Fruit fly (Drosophila melanogaster) whole organism, embryonic: ENCODE data around the gene CG46465.
A peak's percentile ranks its signal among the peaks of the same experiment; 100 is the strongest.

Experiments
- Blimp-1 ChIP-seq: fragments of 200-800 bp; sonication (Bioruptor generic); optimal IDR thresholded peaks from 3 replicates; lab custom pipeline; 2018; ENCODE audit warnings: missing biosample characterization, missing genetic modification characterization, mild to moderate bottlenecking, moderate library complexity, missing genetic modification reagents
- CG11398 ChIP-seq: fragments of 200-800 bp; sonication (Bioruptor generic); optimal IDR thresholded peaks from 2 replicates; lab custom pipeline; 2016; ENCODE audit warnings: missing biosample characterization, missing genetic modification characterization
- CG11504 ChIP-seq: fragments of 200-800 bp; sonication (Bioruptor generic); optimal IDR thresholded peaks from 3 replicates; lab custom pipeline; 2019; ENCODE audit warnings: missing biosample characterization, mild to moderate bottlenecking, missing genetic modification characterization, moderate library complexity
- CG12071 ChIP-seq: fragments of 200-800 bp; sonication (Bioruptor generic); optimal IDR thresholded peaks from 3 replicates; lab custom pipeline; 2018; ENCODE audit warnings: missing biosample characterization, mild to moderate bottlenecking, missing genetic modification characterization
- CG12236 ChIP-seq: fragments of 200-800 bp; sonication (Bioruptor generic); optimal IDR thresholded peaks from 2 replicates; lab custom pipeline; 2016; ENCODE audit warnings: missing biosample characterization, missing genetic modification characterization
- CG1233 ChIP-seq: fragments of 200-800 bp; sonication (Bioruptor generic); optimal IDR thresholded peaks from 4 replicates; lab custom pipeline; 2018; ENCODE audit warnings: missing biosample characterization, mild to moderate bottlenecking, missing genetic modification characterization
- CG14014 ChIP-seq: fragments of 200-800 bp; sonication (Bioruptor generic); IDR thresholded peaks from 2 replicates; pipeline ENCODE4 v1.3.6; 2022; ENCODE audit warnings: missing biosample characterization, missing genetic modification characterization
- CG15073 ChIP-seq: fragments of 200-800 bp; sonication (Bioruptor generic); optimal IDR thresholded peaks from 2 replicates; lab custom pipeline; 2016; ENCODE audit warnings: missing biosample characterization, missing genetic modification characterization
- CG15601 ChIP-seq: fragments of 200-800 bp; sonication (Bioruptor generic); optimal IDR thresholded peaks from 3 replicates; lab custom pipeline; 2019; ENCODE audit warnings: missing biosample characterization, mild to moderate bottlenecking, missing genetic modification characterization, moderate library complexity
- CG17912 ChIP-seq: fragments of 200-800 bp; sonication (Bioruptor generic); optimal IDR thresholded peaks from 2 replicates; lab custom pipeline; 2018; ENCODE audit warnings: missing biosample characterization, mild to moderate bottlenecking, missing genetic modification characterization
- CG1792 ChIP-seq: fragments of 200-800 bp; sonication (Bioruptor generic); optimal IDR thresholded peaks from 2 replicates; lab custom pipeline; 2016; ENCODE audit warnings: missing biosample characterization, missing genetic modification characterization
- CG2199 ChIP-seq: fragments of 200-800 bp; sonication (Bioruptor generic); IDR thresholded peaks from 3 replicates; pipeline ENCODE4 v1.3.6; 2022; ENCODE audit warnings: missing biosample characterization, missing genetic modification characterization
- CG30020 ChIP-seq: fragments of 200-800 bp; optimal IDR thresholded peaks from 2 replicates; lab custom pipeline; 2019; ENCODE audit warnings: missing biosample characterization, mild to moderate bottlenecking, missing genetic modification characterization, moderate library complexity
- CG30431 ChIP-seq: fragments of 200-800 bp; sonication (Bioruptor generic); optimal IDR thresholded peaks from 2 replicates; lab custom pipeline; 2017; ENCODE audit warnings: missing biosample characterization, missing genetic modification characterization
- CG32767 ChIP-seq: fragments of 200-800 bp; sonication (Bioruptor generic); IDR thresholded peaks from 2 replicates; pipeline ENCODE4 v1.3.6; 2022; ENCODE audit warnings: missing biosample characterization, missing genetic modification characterization
- CG3281 ChIP-seq: fragments of 200-800 bp; sonication (Bioruptor generic); optimal IDR thresholded peaks from 3 replicates; lab custom pipeline; 2017; ENCODE audit warnings: missing biosample characterization, mild to moderate bottlenecking, missing genetic modification characterization
- CG33557 ChIP-seq: fragments of 200-800 bp; sonication (Bioruptor generic); optimal IDR thresholded peaks from 2 replicates; lab custom pipeline; 2019; ENCODE audit warnings: missing biosample characterization, mild to moderate bottlenecking, missing genetic modification characterization, moderate library complexity
- CG34376 ChIP-seq: fragments of 200-800 bp; sonication (Bioruptor generic); optimal IDR thresholded peaks from 2 replicates; lab custom pipeline; 2018; ENCODE audit warnings: missing biosample characterization, mild to moderate bottlenecking, missing genetic modification characterization
- CG4404 ChIP-seq: fragments of 200-800 bp; sonication (Bioruptor generic); IDR thresholded peaks from 2 replicates; pipeline ENCODE4 v1.3.6; 2022; ENCODE audit warnings: missing biosample characterization, missing genetic modification characterization
- CG7928 ChIP-seq: fragments of 200-800 bp; sonication (Bioruptor generic); optimal IDR thresholded peaks from 2 replicates; lab custom pipeline; 2017; ENCODE audit warnings: missing biosample characterization, mild to moderate bottlenecking, missing genetic modification characterization
- CG8359 ChIP-seq: fragments of 200-800 bp; sonication (Bioruptor generic); optimal IDR thresholded peaks from 2 replicates; lab custom pipeline; 2017; ENCODE audit warnings: missing biosample characterization, mild to moderate bottlenecking, missing genetic modification characterization, borderline replicate concordance
- CG8765 ChIP-seq: fragments of 200-800 bp; sonication (Bioruptor generic); IDR thresholded peaks from 2 replicates; pipeline ENCODE4 v1.3.6; 2022; ENCODE audit warnings: missing biosample characterization, missing genetic modification characterization
- HHEX ChIP-seq: fragments of 200-800 bp; sonication (Bioruptor generic); optimal IDR thresholded peaks from 3 replicates; lab custom pipeline; 2017; ENCODE audit warnings: missing biosample characterization, mild to moderate bottlenecking, missing genetic modification characterization, missing genetic modification reagents
- HmgD ChIP-seq: fragments of 200-800 bp; sonication (Bioruptor generic); optimal IDR thresholded peaks from 3 replicates; lab custom pipeline; 2016; ENCODE audit warnings: missing biosample characterization, missing genetic modification characterization
- Lpt ChIP-seq: fragments of >200 bp; optimal IDR thresholded peaks from 2 replicates; lab custom pipeline; 2018; ENCODE audit warnings: missing biosample characterization, missing genetic modification characterization
- Oli ChIP-seq: fragments of 200-800 bp; sonication (Bioruptor generic); optimal IDR thresholded peaks from 2 replicates; lab custom pipeline; 2018; ENCODE audit warnings: missing biosample characterization, mild to moderate bottlenecking, missing genetic modification characterization, moderate library complexity
- Taf1 ChIP-seq: fragments of 200-800 bp; sonication (Bioruptor generic); IDR thresholded peaks from 2 replicates; pipeline ENCODE4 v1.3.6; 2022; ENCODE audit warnings: missing biosample characterization, missing genetic modification characterization
- Xrp1 ChIP-seq: fragments of 200-800 bp; sonication (Bioruptor generic); IDR thresholded peaks from 2 replicates; pipeline ENCODE4 v1.3.6; 2022; ENCODE audit warnings: missing biosample characterization, missing genetic modification characterization
- YL-1 ChIP-seq: fragments of 200-800 bp; sonication (Bioruptor generic); optimal IDR thresholded peaks from 3 replicates; lab custom pipeline; 2017; ENCODE audit warnings: missing biosample characterization, mild to moderate bottlenecking, missing genetic modification characterization
- aop ChIP-seq: fragments of 200-800 bp; sonication (Bioruptor generic); IDR thresholded peaks from 2 replicates; pipeline ENCODE4 v1.3.6; 2022; ENCODE audit warnings: missing biosample characterization, missing genetic modification characterization
- chn ChIP-seq: fragments of 200-800 bp; sonication (Bioruptor generic); optimal IDR thresholded peaks from 2 replicates; lab custom pipeline; 2016; ENCODE audit warnings: missing biosample characterization, missing genetic modification characterization
- crc ChIP-seq: fragments of 200-800 bp; sonication (Bioruptor generic); optimal IDR thresholded peaks from 2 replicates; lab custom pipeline; 2016; ENCODE audit warnings: missing biosample characterization, missing genetic modification characterization
- dati ChIP-seq: fragments of 200-800 bp; sonication (Bioruptor generic); IDR thresholded peaks from 2 replicates; pipeline ENCODE4 v1.3.6; 2022; ENCODE audit warnings: missing biosample characterization, missing genetic modification characterization
- dimm ChIP-seq: fragments of 200-800 bp; sonication (Bioruptor generic); IDR thresholded peaks from 2 replicates; pipeline ENCODE4 v1.3.6; 2022; ENCODE audit warnings: missing biosample characterization, missing genetic modification characterization
- dysf ChIP-seq: fragments of 200-800 bp; sonication (Bioruptor generic); IDR thresholded peaks from 3 replicates; pipeline ENCODE4 v1.3.6; 2022; ENCODE audit warnings: missing biosample characterization, missing genetic modification characterization
- emc ChIP-seq: fragments of 200-800 bp; sonication (Bioruptor generic); optimal IDR thresholded peaks from 2 replicates; lab custom pipeline; 2016; ENCODE audit warnings: missing biosample characterization, missing genetic modification characterization
- ems ChIP-seq: fragments of 200-800 bp; sonication (Bioruptor generic); optimal IDR thresholded peaks from 3 replicates; lab custom pipeline; 2016; ENCODE audit warnings: missing biosample characterization, missing genetic modification characterization
- gce ChIP-seq: fragments of 200-800 bp; sonication (Bioruptor generic); IDR thresholded peaks from 3 replicates; pipeline ENCODE4 v1.3.6; 2022; ENCODE audit warnings: missing biosample characterization, missing genetic modification characterization
- gfzf ChIP-seq: fragments of 200-800 bp; sonication (Bioruptor generic); optimal IDR thresholded peaks from 2 replicates; lab custom pipeline; 2016; ENCODE audit warnings: missing biosample characterization, mild to moderate bottlenecking, missing genetic modification characterization, moderate library complexity
- gsb ChIP-seq: fragments of 200-800 bp; sonication (Bioruptor generic); IDR thresholded peaks from 2 replicates; pipeline ENCODE4 v1.3.6; 2022; ENCODE audit warnings: missing biosample characterization, missing genetic modification characterization
- her ChIP-seq: fragments of 200-800 bp; sonication (Bioruptor generic); optimal IDR thresholded peaks from 2 replicates; lab custom pipeline; 2016; ENCODE audit warnings: missing biosample characterization, missing genetic modification characterization
- otp ChIP-seq: fragments of 200-800 bp; sonication (Bioruptor generic); IDR thresholded peaks from 3 replicates; pipeline ENCODE4, ENCODE4 v1.3.6; 2022; ENCODE audit warnings: missing biosample characterization, missing genetic modification characterization
- pho ChIP-seq: fragments of 200-800 bp; sonication (Bioruptor generic); optimal IDR thresholded peaks from 2 replicates; lab custom pipeline; 2016; ENCODE audit warnings: missing biosample characterization, missing genetic modification characterization
- pros ChIP-seq: fragments of 200-800 bp; sonication (Bioruptor generic); optimal IDR thresholded peaks from 3 replicates; lab custom pipeline; 2019; ENCODE audit warnings: missing biosample characterization, mild to moderate bottlenecking, missing genetic modification characterization, moderate library complexity
- ranshi ChIP-seq: fragments of 200-800 bp; sonication (Bioruptor generic); IDR thresholded peaks from 2 replicates; pipeline ENCODE4 v1.3.6; 2022; ENCODE audit warnings: missing biosample characterization, missing genetic modification characterization
- ro ChIP-seq: fragments of 200-800 bp; sonication (Bioruptor generic); IDR thresholded peaks from 2 replicates; pipeline ENCODE4 v1.3.6; 2022; ENCODE audit warnings: missing biosample characterization, missing genetic modification characterization
- shn ChIP-seq: fragments of 200-800 bp; sonication (Bioruptor generic); optimal IDR thresholded peaks from 3 replicates; lab custom pipeline; 2016; ENCODE audit warnings: missing biosample characterization, missing genetic modification characterization
- trem ChIP-seq: fragments of 200-800 bp; optimal IDR thresholded peaks from 3 replicates; lab custom pipeline; 2019; ENCODE audit warnings: missing biosample characterization, mild to moderate bottlenecking, missing genetic modification characterization, moderate library complexity
- vfl ChIP-seq: fragments of 200-800 bp; sonication (Bioruptor generic); optimal IDR thresholded peaks from 2 replicates; lab custom pipeline; 2016; ENCODE audit warnings: missing biosample characterization, missing genetic modification characterization
- vvl ChIP-seq: fragments of 200-800 bp; sonication (Bioruptor generic); IDR thresholded peaks from 2 replicates; pipeline ENCODE4 v1.3.6; 2022; ENCODE audit warnings: missing biosample characterization, missing genetic modification characterization
- wek ChIP-seq: fragments of 200-800 bp; sonication (Bioruptor generic); optimal IDR thresholded peaks from 3 replicates; lab custom pipeline; 2018; ENCODE audit warnings: missing biosample characterization, mild to moderate bottlenecking, missing genetic modification characterization, moderate library complexity
- wor ChIP-seq: fragments of 200-800 bp; sonication (Bioruptor generic); IDR thresholded peaks from 2 replicates; pipeline ENCODE4 v1.3.6; 2022; ENCODE audit warnings: missing biosample characterization, missing genetic modification characterization

Gene CG46465

dm6 chr2L:19009130-19009529 lies 16.8 kb downstream of the CG46465 start, which contains the start of gene RpL30 (continued):
- peak; percentile 93 for TF ChIP-seq CG1233 (GFP tag; lab: Kevin White, UChicago)
- TF ChIP-seq dati (GFP tag; lab: Robert Waterston, UW), result peak; percentile 65
- TF ChIP-seq gce (GFP tag; lab: Robert Waterston, UW), result peak; percentile 94
- TF ChIP-seq ems (GFP tag; lab: Kevin White, UChicago), result peak; percentile 88
- TF ChIP-seq CG12236 (GFP tag; lab: Kevin White, UChicago), result peak; percentile 85
- TF ChIP-seq wek (GFP tag; lab: Kevin White, UChicago), result peak; percentile 90
- TF ChIP-seq CG11398 (GFP tag; lab: Kevin White, UChicago), result peak; percentile 94
- peak; percentile 91 for TF ChIP-seq emc (GFP tag; lab: Kevin White, UChicago)
- peak; percentile 84 for TF ChIP-seq dysf (GFP tag; lab: Robert Waterston, UW)
- TF ChIP-seq CG2199 (GFP tag; lab: Robert Waterston, UW), result peak; percentile 86
- peak; percentile 74 for TF ChIP-seq CG8359
- TF ChIP-seq CG8765, result peak; percentile 70
- peak; percentile 60 for TF ChIP-seq CG30020 (tag; lab: Kevin White, UChicago)
- peak; percentile 92 for TF ChIP-seq trem
- peak; percentile 50; the same call in 1 of the 2 replicates for TF ChIP-seq dimm (GFP tag; lab: Robert Waterston, UW)
- TF ChIP-seq CG4404 (GFP tag; lab: Robert Waterston, UW), result peak; percentile 52; the same call in 1 of the 2 replicates
- TF ChIP-seq chn (GFP tag; lab: Kevin White, UChicago), result peak; percentile 78
- TF ChIP-seq CG32767 (GFP tag; lab: Robert Waterston, UW), result peak; percentile 56
- peak; percentile 89 for TF ChIP-seq pho
- TF ChIP-seq CG30431 (GFP tag; lab: Kevin White, UChicago), result peak; percentile 79
- TF ChIP-seq CG14014, result peak; percentile 90
- peak; percentile 85 for TF ChIP-seq vfl
- peak; percentile 95 for TF ChIP-seq CG12071
- TF ChIP-seq CG3281, result peak; percentile 93
- peak; percentile 94 for TF ChIP-seq her (GFP tag; lab: Kevin White, UChicago)
- TF ChIP-seq gfzf (GFP tag; lab: Kevin White, UChicago), result peak; percentile 100
- peak; percentile 89 for TF ChIP-seq ranshi (GFP tag; lab: Robert Waterston, UW)
- TF ChIP-seq CG34376 (GFP tag; lab: Kevin White, UChicago), result peak; percentile 98
- TF ChIP-seq otp (GFP tag; lab: Robert Waterston, UW), result peak; percentile 94
- peak; percentile 76 for TF ChIP-seq Blimp-1 (GFP tag; lab: Kevin White, UChicago)
- TF ChIP-seq YL-1 (GFP tag; lab: Kevin White, UChicago), result peak; percentile 99
- TF ChIP-seq CG15073 (GFP tag; lab: Kevin White, UChicago), result no peak
- peak; percentile 83 for TF ChIP-seq CG1792 (GFP tag; lab: Kevin White, UChicago)
- TF ChIP-seq gsb (GFP tag; lab: Robert Waterston, UW), result peak; percentile 74
- no peak for TF ChIP-seq Lpt (GFP tag; lab: Kevin White, UChicago)
- TF ChIP-seq HHEX, result peak; percentile 95
- peak; percentile 87 for TF ChIP-seq shn (GFP tag; lab: Kevin White, UChicago)
- peak; percentile 89 for TF ChIP-seq CG11504 (tag; lab: Kevin White, UChicago)
- TF ChIP-seq aop (GFP tag; lab: Robert Waterston, UW), result peak; percentile 62
- peak; percentile 83 for TF ChIP-seq crc (GFP tag; lab: Kevin White, UChicago)
- TF ChIP-seq vvl (GFP tag; lab: Robert Waterston, UW), result peak; percentile 97
- TF ChIP-seq wor (GFP tag; lab: Robert Waterston, UW), result peak; percentile 43
- TF ChIP-seq Oli (tag; lab: Kevin White, UChicago), result peak; percentile 65
- TF ChIP-seq Xrp1 (GFP tag; lab: Robert Waterston, UW), result peak; percentile 11
- TF ChIP-seq CG7928 (GFP tag; lab: Kevin White, UChicago), result peak; percentile 75
- peak; percentile 31 for TF ChIP-seq pros (GFP tag; lab: Kevin White, UChicago)
- peak; percentile 96 for TF ChIP-seq HmgD
- TF ChIP-seq CG17912 (GFP tag; lab: Kevin White, UChicago), result peak; percentile 95
- TF ChIP-seq ro, result peak; percentile 44; the same call in 1 of the 2 replicates
- TF ChIP-seq Taf1 (GFP tag; lab: Robert Waterston, UW), result peak; percentile 37; the same call in 1 of the 2 replicates
- peak; percentile 67 for TF ChIP-seq CG33557 (GFP tag; lab: Kevin White, UChicago)
- peak; percentile 94 for TF ChIP-seq CG15601
